Fruit fly (Drosophila melanogaster) whole organism, pupa: ENCODE results near the gene Oatp30B.

Experiments used
- CG10348 ChIP-seq: fragments of 200-800 bp; sonication (Bioruptor generic); IDR thresholded peaks from 2 replicates; pipeline ENCODE4 v1.3.6; 2022; ENCODE audit warnings: missing biosample characterization, missing genetic modification characterization
- CG12605 ChIP-seq: fragments of 200-800 bp; sonication (Bioruptor generic); IDR thresholded peaks from 2 replicates; pipeline ENCODE4 v1.3.6; 2022; ENCODE audit warnings: missing biosample characterization, missing genetic modification characterization
- CG13204 ChIP-seq: fragments of 200-800 bp; sonication (Bioruptor generic); optimal IDR thresholded peaks from 2 replicates; lab custom pipeline; 2018; ENCODE audit warnings: missing biosample characterization, mild to moderate bottlenecking, missing genetic modification characterization, moderate library complexity
- CG14655 ChIP-seq: fragments of 200-800 bp; sonication (Bioruptor generic); optimal IDR thresholded peaks from 3 replicates; lab custom pipeline; 2017; ENCODE audit warnings: mild to moderate bottlenecking, missing biosample characterization, missing genetic modification reagents, missing genetic modification characterization
- CG15710 ChIP-seq: fragments of 200-800 bp; sonication (Bioruptor generic); optimal IDR thresholded peaks from 2 replicates; lab custom pipeline; 2018; ENCODE audit warnings: missing biosample characterization, mild to moderate bottlenecking, missing genetic modification characterization, moderate library complexity
- CG17806 ChIP-seq: fragments of 200-800 bp; sonication (Bioruptor generic); optimal IDR thresholded peaks from 2 replicates; lab custom pipeline; 2018; ENCODE audit warnings: missing biosample characterization, mild to moderate bottlenecking, missing genetic modification characterization, moderate library complexity
- CG32121 ChIP-seq: fragments of 200-800 bp; sonication (Bioruptor generic); IDR thresholded peaks from 2 replicates; pipeline ENCODE4 v1.3.6; 2022; ENCODE audit warnings: missing biosample characterization, missing genetic modification characterization
- CG34367 ChIP-seq: fragments of 200-800 bp; sonication (Bioruptor generic); optimal IDR thresholded peaks from 2 replicates; lab custom pipeline; 2018; ENCODE audit warnings: missing biosample characterization, mild to moderate bottlenecking, missing genetic modification characterization
- CG4496 ChIP-seq: fragments of 200-800 bp; sonication (Bioruptor generic); IDR thresholded peaks from 3 replicates; pipeline ENCODE4 v1.3.6; 2022; ENCODE audit warnings: missing biosample characterization, missing genetic modification characterization
- CG8159 ChIP-seq: fragments of 200-800 bp; sonication (Bioruptor generic); optimal IDR thresholded peaks from 3 replicates; lab custom pipeline; 2018; ENCODE audit warnings: missing biosample characterization, mild to moderate bottlenecking, missing genetic modification characterization, moderate library complexity
- CG8301 ChIP-seq: fragments of 200-800 bp; sonication (Bioruptor generic); optimal IDR thresholded peaks from 2 replicates; lab custom pipeline; 2018; ENCODE audit warnings: missing biosample characterization, mild to moderate bottlenecking, missing genetic modification characterization
- CG9948 ChIP-seq: fragments of 200-800 bp; sonication (Bioruptor generic); optimal IDR thresholded peaks from 2 replicates; lab custom pipeline; 2018; ENCODE audit warnings: missing biosample characterization, mild to moderate bottlenecking, missing genetic modification characterization, moderate library complexity
- D1 ChIP-seq: fragments of 200-800 bp; sonication (Bioruptor generic); optimal IDR thresholded peaks from 2 replicates; lab custom pipeline; 2018; ENCODE audit warnings: missing biosample characterization, mild to moderate bottlenecking, missing genetic modification characterization, moderate library complexity
- EcR ChIP-seq: fragments of 200-800 bp; sonication (Bioruptor generic); optimal IDR thresholded peaks from 3 replicates; lab custom pipeline; 2019; ENCODE audit warnings: missing biosample characterization, missing genetic modification characterization, mild to moderate bottlenecking, moderate library complexity, missing genetic modification reagents
- Ets98B ChIP-seq: fragments of 200-800 bp; sonication (Bioruptor generic); IDR thresholded peaks from 2 replicates; pipeline ENCODE4 v1.3.6; 2022; ENCODE audit warnings: missing biosample characterization, missing genetic modification characterization
- Pif1A ChIP-seq: fragments of 200-800 bp; sonication (Bioruptor generic); optimal IDR thresholded peaks from 3 replicates; lab custom pipeline; 2016; ENCODE audit warnings: missing biosample characterization, missing genetic modification characterization
- Pif1B ChIP-seq: fragments of 200-800 bp; sonication (Bioruptor generic); optimal IDR thresholded peaks from 3 replicates; lab custom pipeline; 2016; ENCODE audit warnings: missing biosample characterization, missing genetic modification characterization
- Snoo ChIP-seq: fragments of 200-800 bp; sonication (Bioruptor generic); optimal IDR thresholded peaks from 3 replicates; lab custom pipeline; 2017; ENCODE audit warnings: missing biosample characterization, mild to moderate bottlenecking, missing genetic modification characterization, inconsistent platforms
- fd96Ca ChIP-seq: fragments of 200-800 bp; sonication (Bioruptor generic); IDR thresholded peaks from 3 replicates; pipeline ENCODE4 v1.3.6; 2022; ENCODE audit warnings: missing biosample characterization, missing genetic modification characterization
- gl ChIP-seq: fragments of 200-800 bp; sonication (Bioruptor generic); optimal IDR thresholded peaks from 2 replicates; lab custom pipeline; 2018; ENCODE audit warnings: missing biosample characterization, mild to moderate bottlenecking, missing genetic modification characterization
- rn ChIP-seq: fragments of 200-800 bp; sonication (Bioruptor generic); IDR thresholded peaks from 2 replicates; pipeline ENCODE4 v1.3.6; 2022; ENCODE audit warnings: missing biosample characterization, missing genetic modification characterization

Gene Oatp30B

DNA sequence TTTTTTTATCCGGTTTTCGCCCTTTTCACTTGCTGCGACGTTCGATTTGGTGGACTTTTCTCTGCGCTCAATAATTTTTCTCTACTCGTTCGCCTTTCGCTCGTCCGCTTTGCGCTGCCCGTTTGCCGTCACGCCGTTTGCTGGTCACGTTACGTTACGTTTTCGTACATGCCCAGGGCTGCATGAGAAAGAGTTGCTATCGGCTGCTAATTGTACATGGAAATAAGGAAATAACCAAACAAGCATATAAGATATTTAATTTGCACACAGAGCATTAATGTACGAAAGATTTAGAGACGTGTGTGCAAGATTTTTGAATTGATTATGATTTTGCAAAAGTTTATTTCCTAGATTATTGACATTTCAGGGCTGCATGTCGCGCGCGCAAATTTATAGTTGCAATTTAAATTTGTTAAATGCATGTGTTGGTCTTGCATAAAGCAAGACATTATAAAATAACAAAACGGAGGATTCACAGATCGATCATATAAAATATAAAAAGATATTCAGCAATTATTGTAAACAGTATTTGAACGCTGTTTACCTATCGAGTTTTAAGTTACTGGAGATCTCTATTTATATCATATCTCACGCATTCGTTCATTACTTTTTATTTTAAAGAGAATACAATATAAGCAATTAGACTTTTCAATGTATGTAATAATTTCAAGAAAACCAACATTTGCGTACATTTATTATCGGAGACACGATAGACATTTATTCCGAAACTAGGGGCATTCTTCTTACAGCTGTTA, 26.2 kb upstream of the Oatp30B start, which contains the start of gene Gdi:
Gene Gdi, minus strand, starts transcription at position 214 of the 755 bp plus-strand sequence.
- TF ChIP-seq CG13204 (GFP tag; lab: Kevin White, UChicago) (no peak), CG14655 (GFP tag; lab: Kevin White, UChicago) (no peak), Ets98B (GFP tag; lab: Robert Waterston, UW) (no peak), CG15710 (tag; lab: Kevin White, UChicago) (peak; percentile 14), D1 (tag; lab: Kevin White, UChicago) (no peak), CG17806 (tag; lab: Kevin White, UChicago) (no peak), CG9948 (no peak), CG8159 (tag; lab: Kevin White, UChicago) (peak; percentile 19), fd96Ca (GFP tag; lab: Robert Waterston, UW) (no peak), CG4496 (GFP tag; lab: Robert Waterston, UW) (no peak), gl (no peak), Snoo (tag; lab: Kevin White, UChicago) (no peak), Pif1B (GFP tag; lab: Kevin White, UChicago) (no peak), EcR (GFP tag; lab: Kevin White, UChicago) (no peak), CG32121 (peak; percentile 30; the same call in 1 of the 2 replicates), rn (GFP tag; lab: Robert Waterston, UW) (no peak), CG10348 (no peak)

DNA sequence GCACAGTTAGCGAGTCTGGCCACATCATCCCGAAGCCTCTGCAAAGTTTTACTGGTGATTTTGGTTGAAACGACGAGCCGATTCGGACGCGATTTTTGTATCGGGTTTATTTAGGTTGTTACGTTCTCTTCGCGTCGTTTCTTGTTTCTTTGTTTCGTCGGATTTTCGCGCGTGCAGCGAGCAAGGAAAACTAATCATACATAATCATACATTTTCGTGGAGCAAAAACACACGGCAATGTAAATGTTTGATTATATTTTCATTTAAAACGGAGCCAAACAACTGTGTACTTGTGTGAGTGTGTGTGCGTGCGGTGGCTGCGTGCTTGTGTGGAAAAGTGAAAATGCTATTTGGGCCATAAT, 25.6 kb upstream of the Oatp30B start, which contains the start of gene CG33298:
Gene CG33298, plus strand, starts transcription at position 57 of the 362 bp plus-strand sequence.
- peak; percentile 30 for TF ChIP-seq D1 (tag; lab: Kevin White, UChicago)
- TF ChIP-seq CG15710 (tag; lab: Kevin White, UChicago), result no peak

DNA sequence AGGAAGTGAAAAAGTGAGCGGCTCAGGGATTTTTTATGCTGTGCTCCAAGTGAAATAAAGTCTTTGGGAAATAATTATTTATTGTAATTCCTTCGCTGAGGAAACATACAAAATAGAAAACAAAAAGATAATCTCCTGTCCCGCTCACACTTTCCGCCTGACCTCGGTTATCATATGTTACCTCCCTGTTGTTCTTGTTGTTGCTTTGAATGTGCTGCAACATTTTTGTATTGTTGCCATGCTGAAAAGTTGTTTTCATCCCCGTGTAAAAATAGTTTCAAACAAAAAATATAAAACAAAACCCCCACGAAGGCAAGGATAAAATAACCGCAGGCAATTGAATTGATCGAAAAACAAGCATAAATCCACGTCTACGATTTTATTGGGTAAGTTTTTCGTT, 25.1 kb upstream of the Oatp30B start:
- TF ChIP-seq CG8301 (tag; lab: Kevin White, UChicago) (no peak), rn (GFP tag; lab: Robert Waterston, UW) (no peak), gl (no peak), D1 (tag; lab: Kevin White, UChicago) (no peak)
- TF ChIP-seq, all 21 proteins: peak for 0

DNA sequence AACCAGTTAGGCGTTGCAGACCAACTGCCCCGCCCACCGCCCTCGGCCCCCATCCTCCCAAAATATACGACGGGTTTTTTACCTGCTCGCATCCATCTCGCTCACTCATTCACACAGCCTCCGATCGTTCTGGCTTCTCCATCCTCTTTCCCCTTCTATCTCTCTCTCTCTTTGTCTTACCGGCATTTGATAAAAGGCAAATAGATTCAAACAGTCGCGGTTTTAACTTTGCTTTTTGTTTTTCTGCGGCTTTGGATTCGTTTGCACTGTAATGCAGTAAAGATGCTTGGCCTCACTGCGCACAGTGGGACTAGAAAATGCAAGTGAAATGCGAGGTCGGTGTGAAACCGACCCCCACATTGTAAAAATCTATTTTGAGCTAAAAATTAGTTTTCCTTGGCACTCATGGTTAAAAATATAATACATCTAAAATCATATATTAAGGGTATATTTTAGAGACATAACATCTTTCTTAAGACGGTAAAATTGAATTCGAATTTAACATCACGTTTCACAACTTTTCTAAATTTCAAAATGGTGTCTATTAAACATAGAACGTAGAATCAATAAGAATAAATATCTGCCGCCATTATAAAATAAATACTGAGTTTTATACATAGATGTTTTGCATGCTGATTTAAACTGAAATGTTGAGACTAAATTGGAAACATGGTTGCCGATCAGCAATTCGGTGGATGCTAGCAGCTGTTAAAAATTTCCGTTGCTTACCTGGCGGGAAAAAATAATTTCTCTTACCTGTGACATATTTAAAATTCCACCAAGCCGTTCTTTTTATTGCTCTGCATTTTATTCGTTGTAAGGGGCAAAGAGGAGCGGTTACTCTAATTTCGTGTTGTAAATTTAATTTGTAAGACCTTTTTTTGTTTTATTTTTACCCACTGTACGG, 24.4 kb upstream of the Oatp30B start:
- TF ChIP-seq CG9948 (peak; percentile 1), rn (GFP tag; lab: Robert Waterston, UW) (no peak), CG8159 (tag; lab: Kevin White, UChicago) (peak; percentile 0), CG13204 (GFP tag; lab: Kevin White, UChicago) (peak; percentile 51), Ets98B (GFP tag; lab: Robert Waterston, UW) (peak; percentile 46), CG14655 (GFP tag; lab: Kevin White, UChicago) (peak; percentile 76), CG10348 (peak; percentile 34; the same call in 1 of the 2 replicates), fd96Ca (GFP tag; lab: Robert Waterston, UW) (peak; percentile 74), Snoo (tag; lab: Kevin White, UChicago) (peak; percentile 20), CG12605 (GFP tag; lab: Robert Waterston, UW) (peak; percentile 6; the same call in 1 of the 2 replicates), CG34367 (tag; lab: Kevin White, UChicago) (no peak), CG8301 (tag; lab: Kevin White, UChicago) (peak; percentile 40), Pif1B (GFP tag; lab: Kevin White, UChicago) (no peak), EcR (GFP tag; lab: Kevin White, UChicago) (peak; percentile 64), CG17806 (tag; lab: Kevin White, UChicago) (peak; percentile 23), gl (no peak), Pif1A (GFP tag; lab: Kevin White, UChicago) (peak; percentile 17), D1 (tag; lab: Kevin White, UChicago) (no peak), CG32121 (peak; percentile 56), CG15710 (tag; lab: Kevin White, UChicago) (no peak), CG4496 (GFP tag; lab: Robert Waterston, UW) (peak; percentile 70; the same call in 2 of the 3 replicates)

DNA sequence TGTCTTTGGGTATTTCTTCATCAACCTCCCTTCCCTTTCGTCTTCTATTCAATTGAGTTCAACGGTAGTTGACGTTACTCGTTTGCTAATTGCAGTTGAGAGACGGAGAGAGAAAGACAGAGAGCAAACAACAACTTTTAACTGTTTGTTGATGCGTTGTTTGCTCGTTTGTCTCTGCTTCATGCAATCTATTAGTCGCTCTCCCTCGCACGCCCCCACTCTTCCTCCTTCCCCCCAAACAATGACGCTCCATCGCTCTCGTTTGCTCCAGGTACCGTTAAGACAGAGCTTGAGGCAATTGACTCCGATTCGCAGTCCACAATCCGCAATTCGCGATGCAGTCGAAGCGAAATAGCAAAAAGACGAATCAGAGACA, 23.7 kb upstream of the Oatp30B start:
- no peak for TF ChIP-seq CG17806 (tag; lab: Kevin White, UChicago)
- TF ChIP-seq EcR (GFP tag; lab: Kevin White, UChicago), result peak; percentile 81
- TF ChIP-seq CG12605 (GFP tag; lab: Robert Waterston, UW), result peak; percentile 9; the same call in 1 of the 2 replicates
